Worm (Caenorhabditis elegans) whole organism, early embryonic: ENCODE results near the gene lact-2.

Experiments used
- aly-1 ChIP-seq: sonication (generic microtip); optimal IDR thresholded peaks from 2 replicates; lab custom pipeline; 2016; ENCODE audit warnings: missing genetic modification characterization, missing compliant biosample characterization
- ama-1 ChIP-seq: fragments of 150-350 bp; optimal IDR thresholded peaks from 2 replicates; lab custom pipeline; 2014
- ceh-13 ChIP-seq: fragments of 200-800 bp; sonication (Bioruptor generic); optimal IDR thresholded peaks from 2 replicates; lab custom pipeline; 2018; ENCODE audit warnings: mild to moderate bottlenecking, missing genetic modification characterization, missing compliant biosample characterization
- ets-7 ChIP-seq: sonication (generic microtip); optimal IDR thresholded peaks from 2 replicates; lab custom pipeline; 2016; ENCODE audit warnings: missing genotype, missing genetic modification characterization, missing compliant biosample characterization

DNA sequence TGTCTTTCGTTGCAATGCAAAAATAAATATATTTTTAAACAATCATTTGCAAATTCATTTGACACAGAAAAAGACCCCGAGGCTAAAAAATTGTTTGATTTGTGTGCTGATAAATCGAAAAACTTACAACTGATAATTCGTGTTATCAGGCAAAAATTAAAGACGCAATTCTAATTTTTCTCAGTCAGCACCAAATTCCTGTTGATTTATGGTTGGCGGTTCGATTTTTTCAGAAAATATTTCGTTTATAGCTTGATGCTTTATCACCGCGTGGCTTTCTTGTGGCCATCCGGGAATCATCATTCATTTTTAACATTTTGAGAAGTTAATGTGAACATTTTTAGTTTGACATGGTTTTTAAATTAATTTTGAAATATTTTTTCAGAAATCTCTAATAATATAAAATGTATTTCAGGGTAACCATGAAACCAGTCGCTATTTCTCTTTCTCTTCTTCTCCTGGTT is 44.5 kb downstream of the lact-2 start, which contains the start of gene asah-2:
- TF ChIP-seq ama-1 = no peak
- no peak for TF ChIP-seq ceh-13 (GFP tag; lab: Kevin White, UChicago)
- TF ChIP-seq aly-1 (tag; lab: Kevin White, UChicago) = no peak
- no peak for TF ChIP-seq ets-7 (tag; lab: Kevin White, UChicago)
